Worm (Caenorhabditis elegans) whole organism, L3 larva: ENCODE data around the gene dhs-9.

Source experiments
- ama-1 ChIP-seq: fragments of 150-350 bp; optimal IDR thresholded peaks from 2 replicates; lab custom pipeline; 2018
- ceh-82 ChIP-seq: fragments of 150-350 bp; optimal IDR thresholded peaks from 2 replicates; lab custom pipeline; 2014; ENCODE audit warnings: missing biosample characterization, missing genetic modification characterization
- elt-1 ChIP-seq: fragments of 150-350 bp; optimal IDR thresholded peaks from 2 replicates; lab custom pipeline; 2014; ENCODE audit warnings: missing biosample characterization, missing genetic modification characterization
- elt-3 ChIP-seq, 3 experiments: fragments of 150-350 bp in 1 of 3; sonication (generic microtip) in 2 of 3; optimal IDR thresholded peaks; 2 replicates in 2 of 3; 4 replicates in 1 of 3; lab custom pipeline; 2014 to 2017; ENCODE audit warnings: missing biosample characterization in 3 of 3, missing genetic modification characterization in 3 of 3
- fos-1 ChIP-seq: fragments of 150-350 bp; optimal IDR thresholded peaks from 2 replicates; lab custom pipeline; 2014; ENCODE audit warnings: missing biosample characterization, missing genetic modification characterization
- nfya-1 ChIP-seq: sonication (generic microtip); optimal IDR thresholded peaks from 2 replicates; lab custom pipeline; 2017; ENCODE audit warnings: missing genetic modification characterization, mild to moderate bottlenecking, missing compliant biosample characterization, antibody characterized with exemption, moderate library complexity; ENCODE audit not compliant: insufficient read depth
- nhr-237 ChIP-seq: fragments of 150-350 bp; optimal IDR thresholded peaks from 2 replicates; lab custom pipeline; 2014; ENCODE audit warnings: missing biosample characterization, missing genetic modification characterization
- nhr-25 ChIP-seq: sonication (generic microtip); optimal IDR thresholded peaks from 2 replicates; lab custom pipeline; 2017; ENCODE audit warnings: missing biosample characterization, missing genetic modification characterization
- nhr-77 ChIP-seq: fragments of 150-350 bp; optimal IDR thresholded peaks from 2 replicates; lab custom pipeline; 2014; ENCODE audit warnings: missing biosample characterization, missing genetic modification characterization
- pha-4 ChIP-seq: fragments of 150-350 bp; optimal IDR thresholded peaks from 2 replicates; lab custom pipeline; 2014; ENCODE audit warnings: missing biosample characterization, missing genetic modification reagents, missing genetic modification characterization
- unc-39 ChIP-seq: sonication (generic microtip); optimal IDR thresholded peaks from 4 replicates; lab custom pipeline; 2017; ENCODE audit warnings: missing biosample characterization, missing genetic modification characterization
- ztf-11 ChIP-seq: fragments of 150-350 bp; optimal IDR thresholded peaks from 2 replicates; lab custom pipeline; 2014; ENCODE audit warnings: missing biosample characterization, missing genetic modification characterization

DNA sequence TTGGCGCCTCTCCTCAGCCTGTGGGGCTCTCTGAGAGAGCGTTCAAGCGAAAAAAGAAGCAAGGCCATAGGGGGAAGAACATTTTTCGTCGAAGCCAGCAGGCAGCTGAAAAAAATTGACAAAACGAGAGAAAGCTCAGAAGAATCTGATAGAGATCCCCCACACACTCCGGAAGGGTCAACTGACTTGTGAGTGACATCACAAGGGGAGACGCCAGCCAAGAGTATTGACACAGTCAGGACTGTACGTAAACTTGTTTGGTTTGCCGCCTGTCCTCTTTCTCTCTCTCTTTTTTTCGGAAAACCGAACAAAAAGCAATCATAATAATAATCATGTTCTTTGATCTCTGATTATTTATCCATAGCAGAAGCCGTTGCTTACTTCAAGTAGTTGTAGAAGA, 5.0 kb upstream of the dhs-9 start:
- TF ChIP-seq ceh-82 (tag; lab: Kevin White, UChicago) (no peak), elt-3 (tag; optimal IDR thresholded peaks at IDR 0.05; lab: Kevin White, UChicago) (no peak), ztf-11 (tag; lab: Kevin White, UChicago) (no peak), unc-39 (tag; lab: Kevin White, UChicago) (no peak), ama-1 (lab: Kevin White, UChicago) (peak; percentile 66), pha-4 (peak; percentile 90), nhr-237 (tag; lab: Kevin White, UChicago) (no peak), nfya-1 (tag; lab: Kevin White, UChicago) (no peak), fos-1 (tag; lab: Kevin White, UChicago) (no peak), nhr-25 (tag; lab: Kevin White, UChicago) (no peak), nhr-77 (tag; lab: Kevin White, UChicago) (no peak), elt-1 (no peak)
